Fruit fly (Drosophila melanogaster): ENCODE data around the gene Lon.

DNA sequence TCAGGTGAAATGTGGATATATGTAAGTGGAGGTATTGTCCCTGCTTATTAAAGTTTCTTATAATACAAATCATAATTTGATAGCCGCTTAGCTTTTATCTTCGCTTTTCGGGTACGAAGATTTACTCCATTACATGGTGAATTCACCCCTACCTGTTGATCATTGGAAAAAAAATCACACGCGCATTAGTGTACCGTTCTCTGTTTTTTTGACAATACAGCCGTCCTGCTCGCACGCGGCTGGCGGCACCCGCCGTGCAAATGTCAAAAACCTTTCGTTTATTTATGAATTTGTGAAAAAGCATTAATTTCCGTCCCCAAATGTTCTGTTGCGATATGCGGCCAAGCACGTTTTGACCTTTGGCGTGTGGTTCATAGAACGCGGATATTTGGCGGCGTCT lies 19.9 kb upstream of the Lon start:
- TF ChIP-seq CG6808 (GFP tag; optimal IDR thresholded peaks at IDR 0.05) (no peak), salr (GFP tag; optimal IDR thresholded peaks at IDR 0.05) (no peak), OdsH (GFP tag; optimal IDR thresholded peaks at IDR 0.05) (no peak), Hr39 (GFP tag; optimal IDR thresholded peaks at IDR 0.05) (no peak), Sox15 (GFP tag; optimal IDR thresholded peaks at IDR 0.05) (no peak), Hr38 (GFP tag; optimal IDR thresholded peaks at IDR 0.05) (no peak), Gug (GFP tag; IDR thresholded peaks at IDR 0.05) (no peak)

Data from whole organism, prepupa.